Worm (Caenorhabditis elegans): ENCODE measurements around the gene str-262.

- TF ChIP-seq fos-1 (tag; optimal IDR thresholded peaks at IDR 0.05) (no peak), nhr-77 (tag; optimal IDR thresholded peaks at IDR 0.05) (no peak), ztf-11 (tag; optimal IDR thresholded peaks at IDR 0.05) (no peak), ztf-4 (tag; optimal IDR thresholded peaks at IDR 0.05) (no peak), R02D3.7 (tag; optimal IDR thresholded peaks at IDR 0.05) (no peak), alr-1 (tag; optimal IDR thresholded peaks at IDR 0.05) (no peak), ceh-16 (tag; optimal IDR thresholded peaks at IDR 0.05) (no peak), unc-62 (GFP tag; optimal IDR thresholded peaks at IDR 0.05) (no peak), nhr-10 (tag; optimal IDR thresholded peaks at IDR 0.05) (no peak), egl-27 (tag; optimal IDR thresholded peaks at IDR 0.05) (no peak), nhr-23 (tag; optimal IDR thresholded peaks at IDR 0.05) (no peak)
Observed at ce11 chrV:779999-780398, 27.4 kb upstream of the str-262 start, which contains the start of gene srbc-60.
